Worm (Caenorhabditis elegans) whole organism, late embryonic: Measurements from ENCODE around the gene T06E6.15.

Experiments
- elt-2 ChIP-seq: sonication (generic microtip); optimal IDR thresholded peaks from 2 replicates; lab custom pipeline; 2016; ENCODE audit warnings: missing genetic modification reagents, missing genetic modification characterization, missing compliant biosample characterization
- hlh-6 ChIP-seq: sonication (generic microtip); optimal IDR thresholded peaks from 2 replicates; lab custom pipeline; 2016; ENCODE audit warnings: missing genotype, missing genetic modification characterization, missing compliant biosample characterization
- pag-3 ChIP-seq: sonication (generic microtip); optimal IDR thresholded peaks from 2 replicates; lab custom pipeline; 2016; ENCODE audit warnings: missing compliant biosample characterization, missing genetic modification characterization, borderline replicate concordance
- pqm-1 ChIP-seq: sonication (generic microtip); optimal IDR thresholded peaks from 2 replicates; lab custom pipeline; 2016; ENCODE audit warnings: missing genetic modification characterization, missing compliant biosample characterization
- ttx-3 ChIP-seq: sonication (generic microtip); optimal IDR thresholded peaks from 2 replicates; lab custom pipeline; 2016; ENCODE audit warnings: missing genetic modification reagents, missing genetic modification characterization, missing compliant biosample characterization

- no peak for TF ChIP-seq pag-3
- TF ChIP-seq hlh-6: no peak
- TF ChIP-seq elt-2 (tag; lab: Kevin White, UChicago): no peak
- TF ChIP-seq pqm-1 (tag; lab: Kevin White, UChicago): no peak
- no peak for TF ChIP-seq ttx-3 (tag; lab: Kevin White, UChicago)
These were observed 4.7 kb downstream of the T06E6.15 start, which contains the start of gene T06E6.1 for ce11 chrV:15394906-15395305.
